Fruit fly (Drosophila melanogaster): ENCODE measurements around the gene PIG-B.

- TF ChIP-seq CG10348 (GFP tag; IDR thresholded peaks at IDR 0.05): no peak
- TF ChIP-seq Ets98B (GFP tag; IDR thresholded peaks at IDR 0.05): no peak
- no peak for TF ChIP-seq D1 (tag; optimal IDR thresholded peaks at IDR 0.05)
- TF ChIP-seq CG12605 (GFP tag; IDR thresholded peaks at IDR 0.05): no peak
- no peak for TF ChIP-seq gl (tag; optimal IDR thresholded peaks at IDR 0.05)
- no peak for TF ChIP-seq CG34367 (tag; optimal IDR thresholded peaks at IDR 0.05)
- TF ChIP-seq EcR (GFP tag; optimal IDR thresholded peaks at IDR 0.05): no peak
- no peak for TF ChIP-seq CG9948 (tag; optimal IDR thresholded peaks at IDR 0.05)
Measured at dm6 chr3L:3797681-3798080, 13.4 kb upstream of the PIG-B start.
